Worm (Caenorhabditis elegans) whole organism, young adult: ENCODE results near the gene srab-11.

Source experiments
- B0336.3 ChIP-seq: fragments of 200-800 bp; sonication (Bioruptor generic); IDR thresholded peaks from 2 replicates; pipeline ENCODE4 v1.3.6; 2022; ENCODE audit warnings: missing genetic modification characterization, missing compliant biosample characterization
- F10E7.11 ChIP-seq: sonication (generic microtip); optimal IDR thresholded peaks from 2 replicates; lab custom pipeline; 2017; ENCODE audit warnings: mild to moderate bottlenecking, missing genetic modification characterization, moderate library complexity, missing compliant biosample characterization
- F23B12.7 ChIP-seq: sonication (generic microtip); optimal IDR thresholded peaks from 2 replicates; lab custom pipeline; 2017; ENCODE audit warnings: missing genetic modification characterization, mild to moderate bottlenecking, missing compliant biosample characterization, antibody characterized with exemption, moderate library complexity; ENCODE audit not compliant: insufficient read depth
- F37B4.10 ChIP-seq: fragments of 200-800 bp; sonication (Bioruptor generic); IDR thresholded peaks from 2 replicates; pipeline ENCODE4 v1.3.6; 2022; ENCODE audit warnings: missing genetic modification characterization, missing compliant biosample characterization
- F52B5.7 ChIP-seq: sonication (generic microtip); optimal IDR thresholded peaks from 2 replicates; lab custom pipeline; 2016; ENCODE audit warnings: mild to moderate bottlenecking, missing genetic modification characterization, missing compliant biosample characterization
- F57A8.1 ChIP-seq: fragments of 200-800 bp; sonication (Bioruptor generic); optimal IDR thresholded peaks from 2 replicates; lab custom pipeline; 2018; ENCODE audit warnings: mild to moderate bottlenecking, missing genetic modification characterization, moderate library complexity, missing compliant biosample characterization
- F57C9.4 ChIP-seq: sonication (generic microtip); optimal IDR thresholded peaks from 2 replicates; lab custom pipeline; 2017; ENCODE audit warnings: mild to moderate bottlenecking, missing genetic modification characterization, missing compliant biosample characterization
- T07F8.4 ChIP-seq: sonication (generic microtip); optimal IDR thresholded peaks from 2 replicates; lab custom pipeline; 2016; ENCODE audit warnings: mild to moderate bottlenecking, missing genetic modification characterization, moderate library complexity, missing compliant biosample characterization
- aptf-2 ChIP-seq: fragments of 200-800 bp; sonication (Bioruptor generic); conservative IDR thresholded peaks from 2 replicates; pipeline ENCODE4 v1.3.6; 2022; ENCODE audit warnings: missing genetic modification reagents, missing genetic modification characterization, missing compliant biosample characterization
- aptf-3 ChIP-seq: fragments of 200-800 bp; sonication (Bioruptor generic); IDR thresholded peaks from 2 replicates; pipeline ENCODE4 v1.3.6; 2022; ENCODE audit warnings: missing genetic modification characterization, missing compliant biosample characterization
- atf-7 ChIP-seq: sonication (generic microtip); optimal IDR thresholded peaks from 2 replicates; lab custom pipeline; 2017; ENCODE audit warnings: mild to moderate bottlenecking, missing genetic modification characterization, missing compliant biosample characterization
- attf-3 ChIP-seq: fragments of 200-800 bp; sonication (Bioruptor generic); conservative IDR thresholded peaks from 2 replicates; pipeline ENCODE4 v1.3.6; 2022; ENCODE audit warnings: missing genetic modification reagents, missing genetic modification characterization, missing compliant biosample characterization
- cebp-2 ChIP-seq: fragments of 200-800 bp; sonication (Bioruptor generic); IDR thresholded peaks from 2 replicates; pipeline ENCODE4 v1.3.6; 2022; ENCODE audit warnings: missing genetic modification characterization, missing compliant biosample characterization
- ceh-100 ChIP-seq: fragments of 200-800 bp; sonication (Bioruptor generic); IDR thresholded peaks from 2 replicates; pipeline ENCODE4 v1.3.6; 2022; ENCODE audit warnings: missing genetic modification reagents, missing genetic modification characterization, missing compliant biosample characterization
- dox-1 ChIP-seq: fragments of 200-800 bp; sonication (Bioruptor generic); IDR thresholded peaks from 2 replicates; pipeline ENCODE4 v1.3.6; 2022; ENCODE audit warnings: missing genetic modification reagents, missing genetic modification characterization, missing compliant biosample characterization
- efl-1 ChIP-seq: fragments of 150-350 bp; optimal IDR thresholded peaks from 2 replicates; lab custom pipeline; 2014; ENCODE audit warnings: missing biosample characterization, missing genetic modification reagents, missing genetic modification characterization
- ets-4 ChIP-seq: fragments of 200-800 bp; sonication (Bioruptor generic); optimal IDR thresholded peaks from 2 replicates; lab custom pipeline; 2018; ENCODE audit warnings: mild to moderate bottlenecking, missing genetic modification characterization, missing compliant biosample characterization
- gei-17 ChIP-seq: fragments of 200-800 bp; sonication (Bioruptor generic); optimal IDR thresholded peaks from 2 replicates; lab custom pipeline; 2018; ENCODE audit warnings: mild to moderate bottlenecking, missing genetic modification characterization, missing compliant biosample characterization
- hlh-12 ChIP-seq: sonication (generic microtip); optimal IDR thresholded peaks from 2 replicates; lab custom pipeline; 2016; ENCODE audit warnings: missing genetic modification characterization, missing compliant biosample characterization
- hmg-1.2 ChIP-seq: fragments of 200-800 bp; sonication (Bioruptor generic); IDR thresholded peaks from 2 replicates; pipeline ENCODE4 v1.3.6; 2022; ENCODE audit warnings: missing genetic modification reagents, missing genetic modification characterization, missing compliant biosample characterization
- lag-1 ChIP-seq: fragments of 200-800 bp; sonication (Bioruptor generic); IDR thresholded peaks from 2 replicates; pipeline ENCODE4 v1.3.6; 2022; ENCODE audit warnings: missing genetic modification reagents, missing genetic modification characterization, missing compliant biosample characterization
- let-607 ChIP-seq, 2 experiments: fragments of 200-800 bp in 1 of 2; sonication (Bioruptor generic) in 1 of 2; sonication (generic microtip) in 1 of 2; optimal IDR thresholded peaks; 2 replicates each; lab custom pipeline; 2016 to 2018; ENCODE audit warnings: mild to moderate bottlenecking in 2 of 2, missing compliant biosample characterization in 2 of 2, missing genetic modification characterization in 2 of 2, moderate library complexity in 2 of 2, missing genotype in 1 of 2
- lin-26 ChIP-seq: fragments of 200-800 bp; sonication (Bioruptor generic); IDR thresholded peaks from 2 replicates; pipeline ENCODE4 v1.3.6; 2022; ENCODE audit warnings: missing genetic modification reagents, missing genetic modification characterization, missing compliant biosample characterization
- lin-35 ChIP-seq, 3 experiments: fragments of 150-350 bp in 2 of 3; sonication (generic microtip) in 1 of 3; optimal IDR thresholded peaks; 2 replicates each; lab custom pipeline; 2014 to 2018; ENCODE audit warnings: missing biosample characterization in 3 of 3, missing genetic modification characterization in 3 of 3, missing genetic modification reagents in 3 of 3
- lin-40 ChIP-seq: sonication (generic microtip); optimal IDR thresholded peaks from 2 replicates; lab custom pipeline; 2016; ENCODE audit warnings: missing genetic modification characterization, mild to moderate bottlenecking, missing compliant biosample characterization, missing genotype, missing genetic modification reagents
- madf-10 ChIP-seq: sonication (generic microtip); optimal IDR thresholded peaks from 2 replicates; lab custom pipeline; 2016; ENCODE audit warnings: mild to moderate bottlenecking, missing genetic modification characterization, missing compliant biosample characterization
- madf-6 ChIP-seq: fragments of 200-800 bp; sonication (Bioruptor generic); IDR thresholded peaks from 2 replicates; pipeline ENCODE4 v1.3.6; 2022; ENCODE audit warnings: missing genetic modification reagents, missing genetic modification characterization, missing compliant biosample characterization
- mcd-1 ChIP-seq: fragments of 200-800 bp; sonication (Bioruptor generic); IDR thresholded peaks from 2 replicates; pipeline ENCODE4 v1.3.6; 2022; ENCODE audit warnings: missing genetic modification reagents, missing genetic modification characterization, missing compliant biosample characterization
- mes-4 ChIP-seq: sonication (generic microtip); optimal IDR thresholded peaks from 2 replicates; lab custom pipeline; 2016; ENCODE audit warnings: missing genotype, missing genetic modification characterization, missing compliant biosample characterization
- nfyb-1 ChIP-seq: fragments of 200-800 bp; sonication (Bioruptor generic); IDR thresholded peaks from 2 replicates; pipeline ENCODE4 v1.3.6; 2022; ENCODE audit warnings: missing genetic modification reagents, missing genetic modification characterization, missing compliant biosample characterization
- nhr-27 ChIP-seq: fragments of 200-800 bp; sonication (Bioruptor generic); optimal IDR thresholded peaks from 2 replicates; lab custom pipeline; 2018; ENCODE audit warnings: mild to moderate bottlenecking, missing genetic modification characterization, moderate library complexity, missing compliant biosample characterization
- nhr-80 ChIP-seq: sonication (generic microtip); optimal IDR thresholded peaks from 2 replicates; lab custom pipeline; 2016; ENCODE audit warnings: missing genetic modification characterization, missing compliant biosample characterization
- rpc-1 ChIP-seq, 2 experiments: fragments of 150-350 bp in 1 of 2; sonication (generic microtip) in 1 of 2; optimal IDR thresholded peaks; 2 replicates each; lab custom pipeline; 2014 to 2018; ENCODE audit warnings: missing biosample characterization in 1 of 2, missing genetic modification characterization in 1 of 2, missing genetic modification reagents in 1 of 2, missing genotype in 1 of 2
- sdz-38 ChIP-seq: sonication (generic microtip); optimal IDR thresholded peaks from 2 replicates; lab custom pipeline; 2016; ENCODE audit warnings: missing genotype, missing genetic modification characterization, missing compliant biosample characterization
- sea-2 ChIP-seq: fragments of 200-800 bp; sonication (Bioruptor generic); IDR thresholded peaks from 2 replicates; pipeline ENCODE4 v1.3.6; 2022; ENCODE audit warnings: missing genetic modification characterization, missing compliant biosample characterization
- snpc-1.1 ChIP-seq: sonication (generic microtip); optimal IDR thresholded peaks from 2 replicates; lab custom pipeline; 2017; ENCODE audit warnings: missing genetic modification characterization, mild to moderate bottlenecking, missing compliant biosample characterization, antibody characterized with exemption, moderate library complexity, missing genotype, missing genetic modification reagents; ENCODE audit not compliant: insufficient read depth
- snpc-1.3 ChIP-seq: sonication (generic microtip); optimal IDR thresholded peaks from 2 replicates; lab custom pipeline; 2017; ENCODE audit warnings: missing genetic modification characterization, mild to moderate bottlenecking, missing compliant biosample characterization, antibody characterized with exemption, moderate library complexity, missing genotype, missing genetic modification reagents; ENCODE audit not compliant: insufficient read depth
- tlf-1 ChIP-seq: fragments of 200-800 bp; sonication (Bioruptor generic); optimal IDR thresholded peaks from 2 replicates; lab custom pipeline; 2018; ENCODE audit warnings: mild to moderate bottlenecking, missing genetic modification characterization, missing compliant biosample characterization
- unc-130 ChIP-seq: sonication (generic microtip); optimal IDR thresholded peaks from 2 replicates; lab custom pipeline; 2016; ENCODE audit warnings: missing genetic modification reagents, missing genetic modification characterization, missing compliant biosample characterization
- xnd-1 ChIP-seq: sonication (generic microtip); optimal IDR thresholded peaks from 2 replicates; lab custom pipeline; 2016; ENCODE audit warnings: missing genotype, missing genetic modification reagents, missing genetic modification characterization, missing compliant biosample characterization
- ztf-22 ChIP-seq: fragments of 200-800 bp; sonication (Bioruptor generic); optimal IDR thresholded peaks from 2 replicates; lab custom pipeline; 2018; ENCODE audit warnings: mild to moderate bottlenecking, missing genetic modification characterization, moderate library complexity, missing compliant biosample characterization
- ztf-6 ChIP-seq: fragments of 200-800 bp; sonication (Bioruptor generic); IDR thresholded peaks from 2 replicates; pipeline ENCODE4 v1.3.6; 2022; ENCODE audit warnings: missing genetic modification reagents, missing genetic modification characterization, missing compliant biosample characterization

srab-11 gene

ce11 chrV:3146932-3147331 is at the start of gene srab-11:
Gene srab-11, minus strand, starts transcription at chrV:3147032.
- TF ChIP-seq lin-26 (GFP tag; lab: Robert Waterston, UW) (no peak), ets-4 (GFP tag; lab: Kevin White, UChicago) (no peak), ceh-100 (no peak)

DNA sequence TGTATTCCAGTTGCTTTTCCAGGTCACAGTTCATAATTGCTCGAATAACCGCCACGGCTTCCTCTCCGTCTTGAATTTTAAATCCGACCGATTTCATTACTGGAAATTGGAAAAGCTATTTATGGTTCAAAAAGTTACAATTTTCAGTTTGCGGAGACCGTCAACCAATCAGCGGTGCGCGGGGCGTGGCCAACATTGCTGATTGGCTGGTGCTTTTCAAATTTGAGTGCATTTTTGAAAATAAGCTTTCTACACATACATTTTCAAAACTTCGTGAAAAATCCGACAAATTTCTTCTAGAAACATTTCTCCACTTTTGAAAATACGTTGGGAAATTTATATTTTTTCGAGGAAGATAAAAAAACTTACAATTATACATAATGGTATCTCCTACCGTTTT is 49.0 kb upstream of the srab-11 start:
- TF ChIP-seq nfyb-1 (GFP tag; lab: Robert Waterston, UW): peak; percentile 66; the same call in 1 of the 2 replicates
- TF ChIP-seq aptf-3: no peak

DNA sequence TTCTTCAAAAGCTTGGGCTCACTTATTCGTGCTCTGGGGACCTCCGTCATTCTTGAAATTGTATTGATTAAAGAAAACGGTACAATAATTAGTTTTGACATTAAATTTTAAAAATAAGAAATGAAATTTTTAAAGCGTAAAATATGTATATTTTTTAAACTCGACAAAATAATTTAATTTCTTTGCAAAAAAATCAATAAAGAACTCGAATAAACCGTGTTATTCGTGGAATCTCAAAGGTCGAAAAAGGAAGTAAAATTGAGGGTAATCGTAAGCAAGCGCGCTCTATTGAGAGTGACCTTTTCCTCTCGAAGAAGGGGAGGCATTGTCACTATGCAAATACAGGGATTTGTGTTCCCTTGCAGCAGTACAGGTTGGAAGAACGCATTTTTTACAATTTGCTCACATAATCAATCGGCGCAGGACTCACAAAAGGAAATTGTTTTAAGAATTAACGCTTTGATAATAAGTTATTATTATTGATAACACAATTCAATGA is 48.2 kb upstream of the srab-11 start, which contains the start of gene Y73C8B.2:
Gene Y73C8B.2, minus strand, starts transcription at position 51 of the 499 bp plus-strand sequence.
- TF ChIP-seq F10E7.11 (tag; lab: Kevin White, UChicago) (no peak), sea-2 (GFP tag; lab: Robert Waterston, UW) (no peak), atf-7 (tag; lab: Kevin White, UChicago) (no peak), lin-35 (GFP tag; optimal IDR thresholded peaks at IDR 0.05; lab: Kevin White, UChicago) (no peak), tlf-1 (GFP tag; lab: Kevin White, UChicago) (no peak), ztf-22 (GFP tag; lab: Kevin White, UChicago) (no peak), madf-6 (no peak), nhr-80 (tag; lab: Kevin White, UChicago) (peak; percentile 8), mcd-1 (peak; percentile 73), B0336.3 (GFP tag; lab: Robert Waterston, UW) (no peak), sdz-38 (tag; lab: Kevin White, UChicago) (no peak), xnd-1 (no peak), nhr-27 (tag; lab: Kevin White, UChicago) (no peak), attf-3 (GFP tag; lab: Robert Waterston, UW) (no peak), madf-10 (tag; lab: Kevin White, UChicago) (no peak), let-607 (tag; optimal IDR thresholded peaks at IDR 0.05; lab: Kevin White, UChicago) (no peak)

ce11 chrV:3193091-3193608 is 46.3 kb upstream of the srab-11 start, which contains the start of the genes Y73C8B.3 and Y73C8B.9:
Gene Y73C8B.3, minus strand, starts transcription at chrV:3193237.
Gene Y73C8B.9, plus strand, starts transcription at chrV:3193558.
- TF ChIP-seq rpc-1 (optimal IDR thresholded peaks at IDR 0.05; lab: Kevin White, UChicago): no peak
- no peak for TF ChIP-seq rpc-1 (tag; optimal IDR thresholded peaks at IDR 0.05; lab: Kevin White, UChicago)
- no peak for TF ChIP-seq mes-4
- peak; percentile 6 for TF ChIP-seq atf-7 (tag; lab: Kevin White, UChicago)
- no peak for TF ChIP-seq lag-1 (GFP tag; lab: Robert Waterston, UW)
- no peak for TF ChIP-seq F57C9.4
- no peak for TF ChIP-seq hlh-12 (tag; lab: Kevin White, UChicago)
- no peak for TF ChIP-seq F52B5.7 (tag; lab: Kevin White, UChicago)
- TF ChIP-seq dox-1 (GFP tag; lab: Robert Waterston, UW): no peak
- TF ChIP-seq nfyb-1 (GFP tag; lab: Robert Waterston, UW): peak; percentile 28; the same call in 1 of the 2 replicates
- no peak for TF ChIP-seq snpc-1.1 (tag; lab: Kevin White, UChicago)
- no peak for TF ChIP-seq F37B4.10 (GFP tag; lab: Robert Waterston, UW)
- TF ChIP-seq snpc-1.3 (tag; lab: Kevin White, UChicago): no peak
- peak; percentile 89; the same call in 1 of the 2 replicates for TF ChIP-seq hmg-1.2 (GFP tag; lab: Robert Waterston, UW)
- no peak for TF ChIP-seq ztf-22 (GFP tag; lab: Kevin White, UChicago)
- no peak for TF ChIP-seq ztf-6 (GFP tag; lab: Robert Waterston, UW)
- no peak for TF ChIP-seq aptf-2 (GFP tag; lab: Robert Waterston, UW)
- no peak for TF ChIP-seq sdz-38 (tag; lab: Kevin White, UChicago)
- no peak for TF ChIP-seq F23B12.7
- TF ChIP-seq nhr-80 (tag; lab: Kevin White, UChicago): peak; percentile 52
- TF ChIP-seq efl-1: no peak
- TF ChIP-seq gei-17 (GFP tag; lab: Kevin White, UChicago): no peak
- no peak for TF ChIP-seq F57A8.1 (GFP tag; lab: Kevin White, UChicago)
- TF ChIP-seq lin-40: peak; percentile 5
- TF ChIP-seq B0336.3 (GFP tag; lab: Robert Waterston, UW): no peak
- TF ChIP-seq mcd-1: peak; percentile 33; the same call in 1 of the 2 replicates
- TF ChIP-seq T07F8.4 (tag; lab: Kevin White, UChicago): no peak
- no peak for TF ChIP-seq unc-130 (GFP tag; lab: Kevin White, UChicago)
- TF ChIP-seq cebp-2 (GFP tag; lab: Robert Waterston, UW): no peak
